Worm (Caenorhabditis elegans) whole organism, young adult: ENCODE results near the gene nlp-56.
A peak's percentile ranks its signal among the peaks of the same experiment; 100 is the strongest.
"Not testable (repeated sequence)": the region's sequence is repeated elsewhere in the genome, so short reads cannot be mapped to it uniquely, and the experiment has no call there.

Source experiments
- C06A6.2 ChIP-seq: fragments of 200-800 bp; sonication (Bioruptor generic); conservative IDR thresholded peaks from 2 replicates; pipeline ENCODE4 v1.3.6; 2022; ENCODE audit warnings: missing genetic modification characterization, missing compliant biosample characterization
- C17E4.6 ChIP-seq: fragments of 200-800 bp; sonication (Bioruptor generic); IDR thresholded peaks from 2 replicates; pipeline ENCODE4 v1.3.6; 2022; ENCODE audit warnings: missing genetic modification reagents, missing genetic modification characterization, missing compliant biosample characterization
- D2030.7 ChIP-seq: fragments of 200-800 bp; sonication (Bioruptor generic); IDR thresholded peaks from 2 replicates; pipeline ENCODE4 v1.3.6; 2022; ENCODE audit warnings: missing genetic modification reagents, missing genetic modification characterization, missing compliant biosample characterization
- F10E7.11 ChIP-seq: sonication (generic microtip); optimal IDR thresholded peaks from 2 replicates; lab custom pipeline; 2017; ENCODE audit warnings: mild to moderate bottlenecking, missing genetic modification characterization, moderate library complexity, missing compliant biosample characterization
- F52B5.7 ChIP-seq: sonication (generic microtip); optimal IDR thresholded peaks from 2 replicates; lab custom pipeline; 2016; ENCODE audit warnings: mild to moderate bottlenecking, missing genetic modification characterization, missing compliant biosample characterization
- K11D2.4 ChIP-seq: fragments of 200-800 bp; sonication (Bioruptor generic); IDR thresholded peaks from 2 replicates; pipeline ENCODE4 v1.3.6; 2022; ENCODE audit warnings: missing genetic modification reagents, missing genetic modification characterization, missing compliant biosample characterization
- K12H6.12 ChIP-seq: fragments of 200-800 bp; sonication (Bioruptor generic); optimal IDR thresholded peaks from 2 replicates; lab custom pipeline; 2018; ENCODE audit warnings: mild to moderate bottlenecking, missing genetic modification characterization, missing compliant biosample characterization
- Y67H2A.10 ChIP-seq: fragments of 200-800 bp; sonication (Bioruptor generic); conservative IDR thresholded peaks from 2 replicates; pipeline ENCODE4 v1.3.6; 2022; ENCODE audit warnings: missing genetic modification reagents, missing genetic modification characterization, missing compliant biosample characterization
- Y95B8A.8 ChIP-seq: fragments of 200-800 bp; sonication (Bioruptor generic); IDR thresholded peaks from 2 replicates; pipeline ENCODE4 v1.3.6; 2022; ENCODE audit warnings: missing genetic modification reagents, missing genetic modification characterization, missing compliant biosample characterization
- atf-7 ChIP-seq: sonication (generic microtip); optimal IDR thresholded peaks from 2 replicates; lab custom pipeline; 2017; ENCODE audit warnings: mild to moderate bottlenecking, missing genetic modification characterization, missing compliant biosample characterization
- attf-3 ChIP-seq: fragments of 200-800 bp; sonication (Bioruptor generic); conservative IDR thresholded peaks from 2 replicates; pipeline ENCODE4 v1.3.6; 2022; ENCODE audit warnings: missing genetic modification reagents, missing genetic modification characterization, missing compliant biosample characterization
- attf-5 ChIP-seq: fragments of 200-800 bp; sonication (Bioruptor generic); optimal IDR thresholded peaks from 2 replicates; lab custom pipeline; 2018; ENCODE audit warnings: mild to moderate bottlenecking, missing genetic modification characterization, missing compliant biosample characterization
- cebp-1 ChIP-seq, 2 experiments: fragments of 200-800 bp in 1 of 2; sonication (Bioruptor generic) in 1 of 2; sonication (generic microtip) in 1 of 2; IDR thresholded peaks in 1 of 2; optimal IDR thresholded peaks in 1 of 2; 2 replicates each; pipeline versions ENCODE4 v1.3.6 to Lab custom; 2017 to 2022; ENCODE audit warnings: missing compliant biosample characterization in 2 of 2, missing genetic modification characterization in 2 of 2, mild to moderate bottlenecking in 1 of 2, missing genetic modification reagents in 1 of 2, moderate library complexity in 1 of 2
- ceh-100 ChIP-seq: fragments of 200-800 bp; sonication (Bioruptor generic); IDR thresholded peaks from 2 replicates; pipeline ENCODE4 v1.3.6; 2022; ENCODE audit warnings: missing genetic modification reagents, missing genetic modification characterization, missing compliant biosample characterization
- ceh-27 ChIP-seq: fragments of 200-800 bp; sonication (Bioruptor generic); optimal IDR thresholded peaks from 2 replicates; lab custom pipeline; 2018; ENCODE audit warnings: mild to moderate bottlenecking, missing genetic modification characterization, moderate library complexity, missing compliant biosample characterization
- ceh-91 ChIP-seq: fragments of 200-800 bp; sonication (Bioruptor generic); IDR thresholded peaks from 2 replicates; pipeline ENCODE4 v1.3.6; 2022; ENCODE audit warnings: missing genetic modification reagents, missing genetic modification characterization, missing compliant biosample characterization
- dox-1 ChIP-seq: fragments of 200-800 bp; sonication (Bioruptor generic); IDR thresholded peaks from 2 replicates; pipeline ENCODE4 v1.3.6; 2022; ENCODE audit warnings: missing genetic modification reagents, missing genetic modification characterization, missing compliant biosample characterization
- egl-44 ChIP-seq: fragments of 200-800 bp; sonication (Bioruptor generic); IDR thresholded peaks from 2 replicates; pipeline ENCODE4 v1.3.6; 2022; ENCODE audit warnings: missing genetic modification reagents, missing genetic modification characterization, missing compliant biosample characterization
- ekl-4 ChIP-seq: fragments of 200-800 bp; sonication (Bioruptor generic); IDR thresholded peaks from 2 replicates; pipeline ENCODE4 v1.3.6; 2022; ENCODE audit warnings: missing genetic modification reagents, missing genetic modification characterization, missing compliant biosample characterization
- him-1 ChIP-seq: sonication (generic microtip); optimal IDR thresholded peaks from 2 replicates; lab custom pipeline; 2016; ENCODE audit warnings: missing genotype, missing genetic modification reagents, missing genetic modification characterization, missing compliant biosample characterization
- hmg-1.2 ChIP-seq: fragments of 200-800 bp; sonication (Bioruptor generic); IDR thresholded peaks from 2 replicates; pipeline ENCODE4 v1.3.6; 2022; ENCODE audit warnings: missing genetic modification reagents, missing genetic modification characterization, missing compliant biosample characterization
- let-526 ChIP-seq: fragments of 200-800 bp; sonication (Bioruptor generic); IDR thresholded peaks from 2 replicates; pipeline ENCODE4 v1.3.6; 2022; ENCODE audit warnings: missing genetic modification reagents, missing genetic modification characterization, missing compliant biosample characterization
- lir-1 ChIP-seq: fragments of 200-800 bp; sonication (Bioruptor generic); conservative IDR thresholded peaks from 2 replicates; pipeline ENCODE4 v1.3.6; 2022; ENCODE audit warnings: missing genetic modification reagents, missing genetic modification characterization, missing compliant biosample characterization
- mcd-1 ChIP-seq: fragments of 200-800 bp; sonication (Bioruptor generic); IDR thresholded peaks from 2 replicates; pipeline ENCODE4 v1.3.6; 2022; ENCODE audit warnings: missing genetic modification reagents, missing genetic modification characterization, missing compliant biosample characterization
- mel-28 ChIP-seq: sonication (generic microtip); optimal IDR thresholded peaks from 2 replicates; lab custom pipeline; 2016; ENCODE audit warnings: borderline replicate concordance, mild to moderate bottlenecking, missing genetic modification characterization, missing compliant biosample characterization
- mes-4 ChIP-seq: sonication (generic microtip); optimal IDR thresholded peaks from 2 replicates; lab custom pipeline; 2016; ENCODE audit warnings: missing genotype, missing genetic modification characterization, missing compliant biosample characterization
- nfya-2 ChIP-seq: fragments of 200-800 bp; sonication (Bioruptor generic); IDR thresholded peaks from 2 replicates; pipeline ENCODE4 v1.3.6; 2022; ENCODE audit warnings: missing genetic modification reagents, missing genetic modification characterization, missing compliant biosample characterization
- nfyb-1 ChIP-seq: fragments of 200-800 bp; sonication (Bioruptor generic); IDR thresholded peaks from 2 replicates; pipeline ENCODE4 v1.3.6; 2022; ENCODE audit warnings: missing genetic modification reagents, missing genetic modification characterization, missing compliant biosample characterization
- nhr-120 ChIP-seq: fragments of 200-800 bp; sonication (Bioruptor generic); IDR thresholded peaks from 2 replicates; pipeline ENCODE4 v1.3.6; 2022; ENCODE audit warnings: missing genetic modification characterization, missing compliant biosample characterization
- nhr-80 ChIP-seq: sonication (generic microtip); optimal IDR thresholded peaks from 2 replicates; lab custom pipeline; 2016; ENCODE audit warnings: missing genetic modification characterization, missing compliant biosample characterization
- pbrm-1 ChIP-seq: fragments of 200-800 bp; sonication (Bioruptor generic); IDR thresholded peaks from 2 replicates; pipeline ENCODE4 v1.3.6; 2022; ENCODE audit warnings: missing genetic modification reagents, missing genetic modification characterization, missing compliant biosample characterization
- rcor-1 ChIP-seq: fragments of 200-800 bp; sonication (Bioruptor generic); IDR thresholded peaks from 2 replicates; pipeline ENCODE4 v1.3.6; 2022; ENCODE audit warnings: missing genetic modification reagents, missing genetic modification characterization, missing compliant biosample characterization
- repo-1 ChIP-seq: sonication (generic microtip); optimal IDR thresholded peaks from 2 replicates; lab custom pipeline; 2017; ENCODE audit warnings: mild to moderate bottlenecking, missing genetic modification characterization, missing compliant biosample characterization
- snpc-4 ChIP-seq, 5 experiments: fragments of 150-350 bp in 1 of 5; sonication (generic microtip) in 4 of 5; optimal IDR thresholded peaks; 2 replicates each; lab custom pipeline; 2014 to 2018; ENCODE audit warnings: missing genetic modification characterization in 5 of 5, missing biosample characterization in 3 of 5, antibody characterized with exemption in 2 of 5, mild to moderate bottlenecking in 2 of 5, missing compliant biosample characterization in 2 of 5, missing genotype in 2 of 5, moderate library complexity in 2 of 5, missing genetic modification reagents in 1 of 5
- somi-1 ChIP-seq: fragments of 200-800 bp; sonication (Bioruptor generic); optimal IDR thresholded peaks from 2 replicates; lab custom pipeline; 2018; ENCODE audit warnings: mild to moderate bottlenecking, missing genetic modification characterization, missing compliant biosample characterization
- ztf-18 ChIP-seq: sonication (generic microtip); optimal IDR thresholded peaks from 2 replicates; lab custom pipeline; 2016; ENCODE audit warnings: missing genotype, mild to moderate bottlenecking, missing genetic modification characterization, missing compliant biosample characterization

nlp-56 gene

DNA sequence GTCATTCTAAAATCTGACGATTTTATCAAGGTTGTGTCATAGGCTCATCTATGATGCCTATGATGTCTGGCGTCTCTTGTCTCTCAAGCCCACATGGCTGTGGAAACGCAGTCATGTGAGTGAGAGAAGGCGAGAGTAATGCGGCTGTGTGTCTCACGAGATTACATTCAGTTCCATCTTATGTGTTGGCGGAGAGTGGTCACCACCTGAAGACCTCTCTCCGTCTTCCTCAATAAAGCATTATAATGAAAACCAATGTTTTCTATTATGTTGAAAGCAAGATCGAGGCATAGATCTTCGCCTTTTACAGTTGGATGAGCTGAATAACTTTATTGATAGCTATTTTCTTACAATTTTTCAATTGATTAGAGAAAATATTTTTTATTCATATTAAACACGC, 21.2 kb downstream of the nlp-56 start:
- TF ChIP-seq mcd-1 (GFP tag; lab: Robert Waterston, UW) (peak; percentile 74), snpc-4 (GFP tag; optimal IDR thresholded peaks at IDR 0.05; lab: Kevin White, UChicago) (peak; percentile 20), Y67H2A.10 (0 out of 2 replicates have a peak, but pooled peaks have one; percentile 8), pbrm-1 (0 out of 2 replicates have a peak, but pooled peaks have one; percentile 38), nfyb-1 (0 out of 2 replicates have a peak, but pooled peaks have one; percentile 41), hmg-1.2 (GFP tag; lab: Robert Waterston, UW) (peak; percentile 56; the same call in 1 of the 2 replicates), ceh-27 (GFP tag; lab: Kevin White, UChicago) (peak; percentile 26), let-526 (GFP tag; lab: Robert Waterston, UW) (peak; percentile 6; the same call in 1 of the 2 replicates), K11D2.4 (GFP tag; lab: Robert Waterston, UW) (peak; percentile 42; the same call in 1 of the 2 replicates), rcor-1 (GFP tag; lab: Robert Waterston, UW) (peak; percentile 65; the same call in 1 of the 2 replicates), cebp-1 (GFP tag; IDR thresholded peaks at IDR 0.05; lab: Robert Waterston, UW) (0 out of 2 replicates have a peak, but pooled peaks have one; percentile 18), C06A6.2 (GFP tag; lab: Robert Waterston, UW) (peak; percentile 58; the same call in 1 of the 2 replicates), egl-44 (peak; percentile 73; the same call in 1 of the 2 replicates), attf-5 (GFP tag; lab: Kevin White, UChicago) (peak; percentile 39), lir-1 (GFP tag; lab: Robert Waterston, UW) (peak; percentile 27; the same call in 1 of the 2 replicates), ekl-4 (GFP tag; lab: Robert Waterston, UW) (peak; percentile 57; the same call in 1 of the 2 replicates), K12H6.12 (tag; lab: Kevin White, UChicago) (peak; percentile 9), nhr-80 (tag; lab: Kevin White, UChicago) (peak; percentile 28), Y95B8A.8 (GFP tag; lab: Robert Waterston, UW) (0 out of 2 replicates have a peak, but pooled peaks have one; percentile 7), ceh-100 (GFP tag; lab: Robert Waterston, UW) (0 out of 2 replicates have a peak, but pooled peaks have one; percentile 40)
- not testable (repeated sequence) for TF ChIP-seq snpc-4, cebp-1 (tag; optimal IDR thresholded peaks at IDR 0.05; lab: Kevin White, UChicago)
- TF ChIP-seq, all 124 proteins: peak for 20; not testable (repeated sequence) for 104

DNA sequence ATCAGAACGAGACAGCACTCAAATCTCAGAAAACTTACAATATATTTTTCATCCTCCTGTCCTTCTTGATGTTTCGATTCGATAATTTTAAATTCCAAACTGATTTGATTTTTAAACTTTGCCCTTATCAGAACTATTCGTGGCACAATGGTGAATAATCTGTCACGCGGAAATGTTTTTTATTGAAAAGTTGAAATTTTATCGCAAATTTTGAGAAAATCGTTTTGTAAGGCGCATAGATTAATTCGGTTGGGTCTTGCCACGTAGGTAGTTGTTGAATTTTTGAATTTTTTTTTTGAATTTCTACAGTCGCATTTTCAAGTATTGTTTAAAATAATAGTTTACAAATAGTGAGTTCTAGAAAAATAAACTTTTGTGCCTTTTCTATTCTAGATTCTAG, 23.7 kb downstream of the nlp-56 start, which contains the start of gene ptp-5.2:
TSS of gene ptp-5.2 (minus strand) at position 101 of the 400 bp plus-strand sequence.
- no peak for TF ChIP-seq dox-1
- no peak for TF ChIP-seq repo-1 (tag; lab: Kevin White, UChicago)
- TF ChIP-seq mes-4 (tag; lab: Kevin White, UChicago): no peak
- TF ChIP-seq D2030.7 (GFP tag; lab: Robert Waterston, UW): no peak
- TF ChIP-seq let-526 (GFP tag; lab: Robert Waterston, UW): no peak
- no peak for TF ChIP-seq egl-44
- no peak for TF ChIP-seq C17E4.6 (GFP tag; lab: Robert Waterston, UW)
- TF ChIP-seq attf-3 (GFP tag; lab: Robert Waterston, UW): no peak
- TF ChIP-seq nhr-120: no peak
- no peak for TF ChIP-seq F10E7.11 (tag; lab: Kevin White, UChicago)
- TF ChIP-seq atf-7: no peak
- no peak for TF ChIP-seq ceh-91 (GFP tag; lab: Robert Waterston, UW)
- no peak for TF ChIP-seq nfya-2 (GFP tag; lab: Robert Waterston, UW)
- TF ChIP-seq mcd-1 (GFP tag; lab: Robert Waterston, UW): no peak
- no peak for TF ChIP-seq mel-28
- TF ChIP-seq ztf-18: no peak
- no peak for TF ChIP-seq K11D2.4 (GFP tag; lab: Robert Waterston, UW)
- TF ChIP-seq somi-1 (GFP tag; lab: Kevin White, UChicago): no peak
- TF ChIP-seq him-1: no peak
- no peak for TF ChIP-seq F52B5.7 (tag; lab: Kevin White, UChicago)
